Worm (Caenorhabditis elegans) whole organism, L2 larva: ENCODE results near the gene C26F1.3.

Experiments used
- C34F6.9 ChIP-seq: fragments of 150-350 bp; optimal IDR thresholded peaks from 2 replicates; lab custom pipeline; 2014; ENCODE audit warnings: missing biosample characterization, missing genetic modification characterization
- F13H6.1 ChIP-seq: sonication (generic microtip); optimal IDR thresholded peaks from 2 replicates; lab custom pipeline; 2016; ENCODE audit warnings: missing genetic modification characterization, missing compliant biosample characterization
- Y55F3AM.14 ChIP-seq: fragments of 200-800 bp; sonication (Bioruptor generic); optimal IDR thresholded peaks from 2 replicates; lab custom pipeline; 2018; ENCODE audit warnings: mild to moderate bottlenecking, missing genetic modification characterization, missing compliant biosample characterization
- ZK546.5 ChIP-seq: sonication (generic microtip); optimal IDR thresholded peaks from 2 replicates; lab custom pipeline; 2017; ENCODE audit warnings: missing biosample characterization, missing genetic modification characterization
- alr-1 ChIP-seq: fragments of 150-350 bp; optimal IDR thresholded peaks from 2 replicates; lab custom pipeline; 2014; ENCODE audit warnings: missing biosample characterization, missing genetic modification characterization
- aly-2 ChIP-seq: fragments of 150-350 bp; optimal IDR thresholded peaks from 2 replicates; lab custom pipeline; 2014; ENCODE audit warnings: missing biosample characterization, missing genetic modification characterization
- ama-1 ChIP-seq: fragments of 150-350 bp; optimal IDR thresholded peaks from 2 replicates; lab custom pipeline; 2018; ENCODE audit warnings: inconsistent platforms
- blmp-1 ChIP-seq: sonication (generic microtip); optimal IDR thresholded peaks from 2 replicates; lab custom pipeline; 2017; ENCODE audit warnings: missing genetic modification characterization, mild to moderate bottlenecking, missing compliant biosample characterization, antibody characterized with exemption, moderate library complexity; ENCODE audit not compliant: insufficient read depth
- ceh-16 ChIP-seq: fragments of 150-350 bp; optimal IDR thresholded peaks from 2 replicates; lab custom pipeline; 2014; ENCODE audit warnings: missing biosample characterization, missing genetic modification characterization
- crh-2 ChIP-seq: sonication (generic microtip); optimal IDR thresholded peaks from 2 replicates; lab custom pipeline; 2017; ENCODE audit warnings: missing biosample characterization, missing genetic modification characterization
- dmd-4 ChIP-seq: sonication (generic microtip); optimal IDR thresholded peaks from 2 replicates; lab custom pipeline; 2017; ENCODE audit warnings: missing biosample characterization, missing genetic modification characterization
- egl-27 ChIP-seq: sonication (generic microtip); optimal IDR thresholded peaks from 3 replicates; lab custom pipeline; 2017; ENCODE audit warnings: missing biosample characterization, missing genetic modification reagents, missing genetic modification characterization
- elt-1 ChIP-seq: fragments of 150-350 bp; optimal IDR thresholded peaks from 2 replicates; lab custom pipeline; 2014; ENCODE audit warnings: missing biosample characterization, missing genetic modification characterization
- elt-3 ChIP-seq: sonication (generic microtip); optimal IDR thresholded peaks from 2 replicates; lab custom pipeline; 2017; ENCODE audit warnings: missing biosample characterization, missing genetic modification characterization
- gmeb-1 ChIP-seq: fragments of 150-350 bp; optimal IDR thresholded peaks from 2 replicates; lab custom pipeline; 2014; ENCODE audit warnings: missing biosample characterization, missing genetic modification characterization
- lin-11 ChIP-seq: fragments of 150-350 bp; sonication (generic microtip); optimal IDR thresholded peaks from 2 replicates; lab custom pipeline; 2014; ENCODE audit warnings: missing biosample characterization, missing genetic modification characterization, inconsistent platforms, mixed read lengths
- lin-13 ChIP-seq: fragments of 150-350 bp; optimal IDR thresholded peaks from 2 replicates; lab custom pipeline; 2014; ENCODE audit warnings: missing biosample characterization, missing genetic modification reagents, missing genetic modification characterization
- lin-39 ChIP-seq: fragments of 150-350 bp; optimal IDR thresholded peaks from 2 replicates; lab custom pipeline; 2014; ENCODE audit warnings: missing biosample characterization, missing genetic modification reagents, missing genetic modification characterization
- lsy-2 ChIP-seq, 2 experiments: fragments of 150-350 bp in 1 of 2; sonication (generic microtip) in 1 of 2; optimal IDR thresholded peaks; 2 replicates each; lab custom pipeline; 2014 to 2017; ENCODE audit warnings: missing biosample characterization in 2 of 2, missing genetic modification characterization in 2 of 2
- mab-5 ChIP-seq: fragments of 150-350 bp; optimal IDR thresholded peaks from 2 replicates; lab custom pipeline; 2014; ENCODE audit warnings: missing biosample characterization, missing genetic modification characterization
- mbf-1 ChIP-seq: sonication (generic microtip); optimal IDR thresholded peaks from 2 replicates; lab custom pipeline; 2017; ENCODE audit warnings: missing biosample characterization, missing genetic modification characterization
- mdl-1 ChIP-seq, 2 experiments: fragments of 150-350 bp in 1 of 2; sonication (generic microtip) in 1 of 2; optimal IDR thresholded peaks; 2 replicates each; lab custom pipeline; 2017; ENCODE audit warnings: missing biosample characterization in 2 of 2, missing genetic modification characterization in 2 of 2
- nhr-10 ChIP-seq: sonication (generic microtip); optimal IDR thresholded peaks from 2 replicates; lab custom pipeline; 2017; ENCODE audit warnings: missing biosample characterization, missing genetic modification characterization
- nhr-11 ChIP-seq: fragments of 150-350 bp; optimal IDR thresholded peaks from 2 replicates; lab custom pipeline; 2014; ENCODE audit warnings: missing biosample characterization, missing genetic modification characterization
- nhr-12 ChIP-seq: fragments of 150-350 bp; optimal IDR thresholded peaks from 2 replicates; lab custom pipeline; 2014; ENCODE audit warnings: missing biosample characterization, missing genetic modification characterization
- nhr-129 ChIP-seq: fragments of 150-350 bp; optimal IDR thresholded peaks from 2 replicates; lab custom pipeline; 2014; ENCODE audit warnings: missing biosample characterization, missing genetic modification characterization
- nhr-21 ChIP-seq: fragments of 150-350 bp; optimal IDR thresholded peaks from 2 replicates; lab custom pipeline; 2014; ENCODE audit warnings: missing biosample characterization, missing genetic modification characterization
- nhr-23 ChIP-seq: fragments of 150-350 bp; optimal IDR thresholded peaks from 2 replicates; lab custom pipeline; 2014; ENCODE audit warnings: missing biosample characterization, missing genetic modification reagents, missing genetic modification characterization
- nhr-237 ChIP-seq: fragments of 150-350 bp; optimal IDR thresholded peaks from 2 replicates; lab custom pipeline; 2014; ENCODE audit warnings: missing biosample characterization, missing genetic modification characterization
- nhr-25 ChIP-seq: fragments of 150-350 bp; sonication (generic microtip); optimal IDR thresholded peaks from 3 replicates; lab custom pipeline; 2014; ENCODE audit warnings: missing biosample characterization, missing genetic modification characterization
- nhr-6 ChIP-seq: fragments of 150-350 bp; optimal IDR thresholded peaks from 2 replicates; lab custom pipeline; 2014; ENCODE audit warnings: missing biosample characterization, missing genetic modification characterization
- nhr-77 ChIP-seq: fragments of 150-350 bp; optimal IDR thresholded peaks from 2 replicates; lab custom pipeline; 2014; ENCODE audit warnings: missing biosample characterization, missing genetic modification characterization
- sem-4 ChIP-seq: fragments of 150-350 bp; optimal IDR thresholded peaks from 2 replicates; lab custom pipeline; 2014; ENCODE audit warnings: missing biosample characterization, missing genetic modification reagents, missing genetic modification characterization
- skn-1 ChIP-seq: sonication (generic microtip); optimal IDR thresholded peaks from 2 replicates; lab custom pipeline; 2017; ENCODE audit warnings: missing biosample characterization, missing genetic modification characterization
- sma-3 ChIP-seq: sonication (generic microtip); optimal IDR thresholded peaks from 2 replicates; lab custom pipeline; 2016; ENCODE audit warnings: missing genetic modification reagents, missing genetic modification characterization, missing compliant biosample characterization
- sma-9 ChIP-seq, 2 experiments: fragments of 150-350 bp in 1 of 2; sonication (generic microtip) in 1 of 2; optimal IDR thresholded peaks; 2 replicates each; lab custom pipeline; 2014 to 2016; ENCODE audit warnings: missing genetic modification characterization in 2 of 2, mild to moderate bottlenecking in 1 of 2, missing biosample characterization in 1 of 2, missing compliant biosample characterization in 1 of 2, missing genetic modification reagents in 1 of 2, moderate library complexity in 1 of 2
- snpc-4 ChIP-seq: fragments of 150-350 bp; optimal IDR thresholded peaks from 2 replicates; lab custom pipeline; 2014; ENCODE audit warnings: missing biosample characterization, missing genetic modification characterization
- unc-55 ChIP-seq: fragments of 150-350 bp; sonication (generic microtip); optimal IDR thresholded peaks from 3 replicates; lab custom pipeline; 2014; ENCODE audit warnings: missing biosample characterization, missing genetic modification reagents, missing genetic modification characterization
- unc-62 ChIP-seq: fragments of 150-350 bp; optimal IDR thresholded peaks from 2 replicates; lab custom pipeline; 2014; ENCODE audit warnings: missing biosample characterization, missing genetic modification reagents, missing genetic modification characterization
- zag-1 ChIP-seq: fragments of 150-350 bp; optimal IDR thresholded peaks from 2 replicates; lab custom pipeline; 2014; ENCODE audit warnings: missing biosample characterization, missing genetic modification characterization
- ztf-1 ChIP-seq: fragments of 200-800 bp; sonication (Bioruptor generic); conservative IDR thresholded peaks from 2 replicates; pipeline ENCODE4 v1.3.6; 2022; ENCODE audit warnings: missing genetic modification characterization, missing compliant biosample characterization
- ztf-11 ChIP-seq: sonication (generic microtip); optimal IDR thresholded peaks from 2 replicates; lab custom pipeline; 2017; ENCODE audit warnings: missing biosample characterization, missing genetic modification characterization
- ztf-4 ChIP-seq: fragments of 150-350 bp; optimal IDR thresholded peaks from 2 replicates; lab custom pipeline; 2014; ENCODE audit warnings: missing biosample characterization, missing genetic modification characterization

Gene C26F1.3

DNA sequence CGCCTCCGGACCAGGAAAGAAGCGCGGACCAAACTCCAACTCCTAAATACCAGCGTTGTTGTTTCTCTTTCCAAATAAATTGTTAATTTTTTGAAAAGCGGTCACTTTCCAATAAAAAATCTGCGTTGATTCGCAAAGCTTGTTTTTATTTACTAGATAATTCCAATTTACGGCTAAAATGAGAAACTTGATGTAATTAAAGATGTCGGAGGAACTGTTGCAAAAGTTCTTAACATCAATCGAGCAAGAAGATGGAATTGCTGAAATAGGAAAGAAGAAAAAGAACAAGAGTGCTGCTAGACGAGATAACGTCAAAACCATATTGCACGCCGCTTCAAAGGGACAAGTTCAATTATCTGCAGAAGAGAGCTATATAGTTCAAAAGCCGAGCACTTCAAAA is at the start of gene C26F1.3:
C26F1.3 (plus strand) TSS at position 203 of the 400 bp plus-strand sequence.
- TF ChIP-seq nhr-23 (tag; lab: Kevin White, UChicago) = no peak
- no peak for TF ChIP-seq mbf-1 (tag; lab: Kevin White, UChicago)
- TF ChIP-seq nhr-21 (tag; lab: Kevin White, UChicago) = no peak
- TF ChIP-seq ceh-16 (tag; lab: Kevin White, UChicago) = no peak
- TF ChIP-seq elt-1 (tag; lab: Kevin White, UChicago) = no peak
- no peak for TF ChIP-seq F13H6.1
- no peak for TF ChIP-seq nhr-10
- no peak for TF ChIP-seq ztf-4
- TF ChIP-seq nhr-129 = no peak
- no peak for TF ChIP-seq nhr-11 (tag; lab: Kevin White, UChicago)
- no peak for TF ChIP-seq C34F6.9 (tag; lab: Kevin White, UChicago)
- TF ChIP-seq gmeb-1 (tag; lab: Kevin White, UChicago) = no peak
- TF ChIP-seq skn-1 = no peak

- peak; percentile 78 for TF ChIP-seq crh-2
- TF ChIP-seq zag-1 (tag; lab: Kevin White, UChicago) = peak; percentile 93
- peak; percentile 44 for TF ChIP-seq nhr-21 (tag; lab: Kevin White, UChicago)
- peak; percentile 51 to 75 for TF ChIP-seq lsy-2 (tag; optimal IDR thresholded peaks at IDR 0.05; lab: Kevin White, UChicago)
- peak; percentile 77 for TF ChIP-seq mab-5 (tag; lab: Kevin White, UChicago)
- peak; percentile 52 for TF ChIP-seq nhr-25 (tag; lab: Kevin White, UChicago)
- no peak for TF ChIP-seq elt-1 (tag; lab: Kevin White, UChicago)
- TF ChIP-seq egl-27 (tag; lab: Kevin White, UChicago) = peak; percentile 42
- TF ChIP-seq unc-55 = peak; percentile 88
- peak; percentile 71 for TF ChIP-seq lin-13 (GFP tag; lab: Kevin White, UChicago)
- peak; percentile 41 for TF ChIP-seq lin-11
- no peak for TF ChIP-seq mbf-1 (tag; lab: Kevin White, UChicago)
- peak; percentile 91 for TF ChIP-seq nhr-129
- TF ChIP-seq ztf-11 (tag; lab: Kevin White, UChicago) = no peak
- peak; percentile 67 for TF ChIP-seq ztf-4
- peak; percentile 94 for TF ChIP-seq F13H6.1
- TF ChIP-seq blmp-1 (tag; lab: Kevin White, UChicago) = peak; percentile 85
- TF ChIP-seq mdl-1 (tag; optimal IDR thresholded peaks at IDR 0.05; lab: Kevin White, UChicago) = peak; percentile 68
- TF ChIP-seq nhr-237 = no peak
- no peak for TF ChIP-seq nhr-11 (tag; lab: Kevin White, UChicago)
- peak; percentile 88 for TF ChIP-seq Y55F3AM.14 (GFP tag; lab: Kevin White, UChicago)
- TF ChIP-seq C34F6.9 (tag; lab: Kevin White, UChicago) = peak; percentile 94
- TF ChIP-seq ZK546.5 (tag; lab: Kevin White, UChicago) = peak; percentile 8
- no peak for TF ChIP-seq elt-3 (tag; lab: Kevin White, UChicago)
- TF ChIP-seq sma-9 (GFP tag; optimal IDR thresholded peaks at IDR 0.05; lab: Kevin White, UChicago) = peak; percentile 89
- no peak for TF ChIP-seq sma-9 (tag; optimal IDR thresholded peaks at IDR 0.05; lab: Kevin White, UChicago)
- TF ChIP-seq sem-4 (tag; lab: Kevin White, UChicago) = peak; percentile 50
These were observed 49.0 kb upstream of the C26F1.3 start for ce11 chrV:7728003-7728678.

DNA sequence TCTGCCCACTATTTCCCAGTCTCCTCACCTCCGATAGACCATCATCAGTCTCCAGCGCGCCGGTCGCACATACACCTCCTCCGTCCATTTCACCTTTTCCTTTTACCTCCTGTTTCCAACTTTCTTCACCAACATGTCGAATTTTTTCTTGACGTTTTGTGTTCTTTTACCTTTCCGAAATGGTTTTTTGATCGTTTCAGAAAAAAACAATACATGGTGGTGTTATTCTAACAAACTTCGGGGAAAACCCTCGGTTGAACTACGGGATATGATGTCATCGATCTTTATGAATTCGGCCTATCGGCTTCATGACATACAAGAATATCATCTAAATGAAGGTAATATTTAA is 48.4 kb upstream of the C26F1.3 start, which contains the start of gene Y97E10C.1:
Y97E10C.1 (plus strand) TSS at position 201 of the 349 bp plus-strand sequence.
- no peak for TF ChIP-seq unc-55
- TF ChIP-seq dmd-4 (tag; lab: Kevin White, UChicago) = no peak
- TF ChIP-seq unc-62 (GFP tag; lab: Kevin White, UChicago) = no peak
- no peak for TF ChIP-seq ztf-1 (GFP tag; lab: Robert Waterston, UW)
- TF ChIP-seq ceh-16 (tag; lab: Kevin White, UChicago) = no peak
- TF ChIP-seq nhr-10 = no peak
- TF ChIP-seq ztf-4 = no peak
- no peak for TF ChIP-seq nhr-12 (tag; lab: Kevin White, UChicago)
- no peak for TF ChIP-seq lin-11
- TF ChIP-seq mab-5 (tag; lab: Kevin White, UChicago) = no peak

ce11 chrV:7730488-7730887 is 46.6 kb upstream of the C26F1.3 start:
- TF ChIP-seq lsy-2 (tag; optimal IDR thresholded peaks at IDR 0.05; lab: Kevin White, UChicago) (peak in 1 of 2 experiments; percentile 52), alr-1 (tag; lab: Kevin White, UChicago) (no peak), Y55F3AM.14 (GFP tag; lab: Kevin White, UChicago) (peak; percentile 57), sma-3 (GFP tag; lab: Kevin White, UChicago) (peak; percentile 57), C34F6.9 (tag; lab: Kevin White, UChicago) (peak; percentile 15), crh-2 (peak; percentile 68), nhr-6 (tag; lab: Kevin White, UChicago) (peak; percentile 20), lin-13 (GFP tag; lab: Kevin White, UChicago) (peak; percentile 44), ama-1 (lab: Kevin White, UChicago) (peak; percentile 61), F13H6.1 (peak; percentile 68), nhr-237 (no peak), nhr-11 (tag; lab: Kevin White, UChicago) (no peak), aly-2 (no peak), nhr-129 (peak; percentile 67), blmp-1 (tag; lab: Kevin White, UChicago) (no peak), sma-9 (GFP tag; optimal IDR thresholded peaks at IDR 0.05; lab: Kevin White, UChicago) (peak; percentile 42), sma-9 (tag; optimal IDR thresholded peaks at IDR 0.05; lab: Kevin White, UChicago) (no peak), ztf-1 (GFP tag; lab: Robert Waterston, UW) (no peak), ZK546.5 (tag; lab: Kevin White, UChicago) (no peak), nhr-10 (no peak), ceh-16 (tag; lab: Kevin White, UChicago) (no peak), nhr-77 (no peak), nhr-23 (tag; lab: Kevin White, UChicago) (no peak), mab-5 (tag; lab: Kevin White, UChicago) (no peak), snpc-4 (tag; lab: Kevin White, UChicago) (no peak), lin-39 (tag; lab: Kevin White, UChicago) (no peak)
